Fruit fly (Drosophila melanogaster): ENCODE measurements around the gene Cpr97Eb.
A peak's percentile ranks its signal among the peaks of the same experiment; 100 is the strongest.

Gene Cpr97Eb

dm6 chr3R:27135692-27136641 lies 45.0 kb upstream of the Cpr97Eb start (continued):
- TF ChIP-seq Pdp1 (GFP tag; optimal IDR thresholded peaks at IDR 0.05) (peak; percentile 41 to 85), MTF-1 (GFP tag; optimal IDR thresholded peaks at IDR 0.05; ENCODE audit: borderline replicate concordance) (peak; percentile 78), ems (GFP tag; optimal IDR thresholded peaks at IDR 0.05) (peak; percentile 32), maf-S (GFP tag; optimal IDR thresholded peaks at IDR 0.05) (peak; percentile 13), CG13296 (GFP tag; optimal IDR thresholded peaks at IDR 0.05) (peak; percentile 51), fru (optimal IDR thresholded peaks at IDR 0.05) (no peak), CG17359 (tag; optimal IDR thresholded peaks at IDR 0.05) (peak; percentile 74), CG10959 (GFP tag; IDR thresholded peaks at IDR 0.05) (peak; percentile 50; the same call in 1 of the 2 replicates), CG13424 (tag; optimal IDR thresholded peaks at IDR 0.05) (peak; percentile 52), CG15514 (GFP tag; optimal IDR thresholded peaks at IDR 0.05) (peak; percentile 41), Kr (GFP tag; optimal IDR thresholded peaks at IDR 0.05) (peak; percentile 91), pita (GFP tag; optimal IDR thresholded peaks at IDR 0.05) (no peak), nerfin-2 (GFP tag; IDR thresholded peaks at IDR 0.05; ENCODE audit: partially characterized antibody) (no peak), Sry-β (GFP tag; optimal IDR thresholded peaks at IDR 0.05) (peak; percentile 33), prd (optimal IDR thresholded peaks at IDR 0.05) (no peak), prd (GFP tag; IDR thresholded peaks at IDR 0.05) (peak; percentile 60), CG31441 (GFP tag; IDR thresholded peaks at IDR 0.05) (peak; percentile 56), YL-1 (GFP tag; optimal IDR thresholded peaks at IDR 0.05) (peak; percentile 62), CG4424 (GFP tag; optimal IDR thresholded peaks at IDR 0.05) (peak; percentile 47), CG8388 (GFP tag; optimal IDR thresholded peaks at IDR 0.05) (peak; percentile 28), CG30431 (GFP tag; optimal IDR thresholded peaks at IDR 0.05) (peak; percentile 33), CG4854 (GFP tag; optimal IDR thresholded peaks at IDR 0.05) (peak; percentile 57), ind (GFP tag; optimal IDR thresholded peaks at IDR 0.05) (no peak), gcm (GFP tag; optimal IDR thresholded peaks at IDR 0.05) (peak; percentile 53), gem (tag; optimal IDR thresholded peaks at IDR 0.05) (peak; percentile 74), Opbp (GFP tag; IDR thresholded peaks at IDR 0.05; ENCODE audit: partially characterized antibody) (no peak), trem (tag; optimal IDR thresholded peaks at IDR 0.05) (no peak), CG11723 (GFP tag; optimal IDR thresholded peaks at IDR 0.05) (peak; percentile 49), CG9215 (GFP tag; IDR thresholded peaks at IDR 0.05) (no peak), Bdp1 (GFP tag; optimal IDR thresholded peaks at IDR 0.05) (peak; percentile 52), D19A (tag; optimal IDR thresholded peaks at IDR 0.05) (peak; percentile 69), CG31365 (tag; optimal IDR thresholded peaks at IDR 0.05) (peak; percentile 21), Camta (GFP tag; optimal IDR thresholded peaks at IDR 0.05) (peak; percentile 71), stc (GFP tag; IDR thresholded peaks at IDR 0.05) (peak; percentile 71; the same call in 1 of the 2 replicates), grau (tag; optimal IDR thresholded peaks at IDR 0.05) (peak; percentile 35), NC2α (GFP tag; optimal IDR thresholded peaks at IDR 0.05) (peak; percentile 80), Xrp1 (GFP tag; IDR thresholded peaks at IDR 0.05) (peak; percentile 88), Oli (tag; optimal IDR thresholded peaks at IDR 0.05) (peak; percentile 32), CG1603 (tag; optimal IDR thresholded peaks at IDR 0.05) (peak; percentile 82), CG10366 (GFP tag; IDR thresholded peaks at IDR 0.05) (0 out of 2 replicates have a peak, but pooled peaks have one; percentile 12), Hand (GFP tag; optimal IDR thresholded peaks at IDR 0.05) (no peak), CG43689 (GFP tag; IDR thresholded peaks at IDR 0.05) (0 out of 2 replicates have a peak, but pooled peaks have one; percentile 38), CG3065 (GFP tag; optimal IDR thresholded peaks at IDR 0.05) (peak; percentile 43), zf30C (GFP tag; optimal IDR thresholded peaks at IDR 0.05) (no peak), CG2199 (GFP tag; IDR thresholded peaks at IDR 0.05) (0 out of 3 replicates have a peak, but pooled peaks have one; percentile 70), sima (GFP tag; optimal IDR thresholded peaks at IDR 0.05) (peak; percentile 4), Sox100B (GFP tag; optimal IDR thresholded peaks at IDR 0.05) (peak; percentile 71), CG7987 (GFP tag; optimal IDR thresholded peaks at IDR 0.05) (peak; percentile 80)
